Worm (Caenorhabditis elegans) whole organism, L4 larva: ENCODE measurements around the gene nprl-3.

Source experiments
- ZK546.5 ChIP-seq, 2 experiments: sonication (generic microtip); optimal IDR thresholded peaks; 2 replicates each; lab custom pipeline; 2017; ENCODE audit warnings: missing biosample characterization in 2 of 2, missing genetic modification characterization in 2 of 2
- ama-1 ChIP-seq: fragments of 150-350 bp; optimal IDR thresholded peaks from 2 replicates; lab custom pipeline; 2014; ENCODE audit warnings: inconsistent platforms, mixed read lengths
- arid-1 ChIP-seq: fragments of 200-800 bp; sonication (Bioruptor generic); conservative IDR thresholded peaks from 2 replicates; pipeline ENCODE4 v1.3.6; 2022; ENCODE audit warnings: missing genetic modification reagents, missing genetic modification characterization, missing compliant biosample characterization
- ceh-20 ChIP-seq: fragments of 200-800 bp; sonication (Bioruptor generic); IDR thresholded peaks from 2 replicates; pipeline ENCODE4 v1.3.6; 2022; ENCODE audit warnings: missing genetic modification reagents, missing genetic modification characterization, missing compliant biosample characterization
- ceh-82 ChIP-seq: sonication (generic microtip); optimal IDR thresholded peaks from 2 replicates; lab custom pipeline; 2017; ENCODE audit warnings: missing biosample characterization, missing genetic modification characterization
- ces-1 ChIP-seq: fragments of 150-350 bp; sonication (generic microtip); optimal IDR thresholded peaks from 4 replicates; lab custom pipeline; 2014; ENCODE audit warnings: missing biosample characterization, missing genetic modification reagents, missing genetic modification characterization
- daf-12 ChIP-seq: fragments of 150-350 bp; optimal IDR thresholded peaks from 2 replicates; lab custom pipeline; 2014; ENCODE audit warnings: missing biosample characterization, missing genetic modification reagents, missing genetic modification characterization
- fkh-10 ChIP-seq: fragments of 150-350 bp; optimal IDR thresholded peaks from 2 replicates; lab custom pipeline; 2014; ENCODE audit warnings: missing biosample characterization, missing genetic modification reagents, missing genetic modification characterization
- fos-1 ChIP-seq: fragments of 150-350 bp; optimal IDR thresholded peaks from 2 replicates; lab custom pipeline; 2014; ENCODE audit warnings: missing biosample characterization, missing genetic modification characterization
- lin-15B ChIP-seq: fragments of 150-350 bp; sonication (generic microtip); optimal IDR thresholded peaks from 3 replicates; lab custom pipeline; 2014; ENCODE audit warnings: missing biosample characterization, missing genetic modification characterization
- nhr-77 ChIP-seq: fragments of 150-350 bp; optimal IDR thresholded peaks from 2 replicates; lab custom pipeline; 2014; ENCODE audit warnings: missing biosample characterization, missing genetic modification characterization
- pqm-1 ChIP-seq: sonication (generic microtip); optimal IDR thresholded peaks from 2 replicates; lab custom pipeline; 2017; ENCODE audit warnings: missing biosample characterization, missing genetic modification characterization
- set-16 ChIP-seq: fragments of 200-800 bp; sonication (Bioruptor generic); IDR thresholded peaks from 2 replicates; pipeline ENCODE4 v1.3.6; 2022; ENCODE audit warnings: missing genetic modification reagents, missing genetic modification characterization, missing compliant biosample characterization
- zip-11 ChIP-seq: fragments of 200-800 bp; sonication (Bioruptor generic); IDR thresholded peaks from 2 replicates; pipeline ENCODE4 v1.3.6; 2022; ENCODE audit warnings: missing genetic modification characterization, missing compliant biosample characterization

DNA sequence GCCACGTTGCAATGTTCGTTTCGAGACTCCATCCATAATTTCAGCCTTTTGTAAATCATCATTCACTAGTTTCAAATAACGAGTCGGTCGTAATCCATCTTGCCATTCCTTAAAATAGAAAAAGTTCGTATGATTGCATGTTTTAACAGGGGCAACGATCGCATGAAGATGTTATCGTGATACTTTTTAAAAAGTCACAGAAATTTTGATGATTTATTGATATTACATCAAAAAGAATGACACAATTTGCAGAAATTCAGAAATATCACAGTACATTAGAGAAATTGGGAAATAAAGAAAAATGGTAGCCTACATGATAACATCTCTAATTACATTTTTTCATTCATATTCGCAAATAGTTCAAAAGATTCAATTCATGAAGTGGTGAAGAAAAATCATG, 24.0 kb upstream of the nprl-3 start:
- no peak for TF ChIP-seq pqm-1 (tag; lab: Kevin White, UChicago)
- TF ChIP-seq ceh-82 (tag; lab: Kevin White, UChicago): no peak
- TF ChIP-seq ama-1 (lab: Kevin White, UChicago): no peak
- TF ChIP-seq fos-1 (tag; lab: Kevin White, UChicago): no peak
- TF ChIP-seq nhr-77 (tag; lab: Kevin White, UChicago): no peak
- no peak for TF ChIP-seq fkh-10 (GFP tag; lab: Kevin White, UChicago)
- no peak for TF ChIP-seq lin-15B (tag; lab: Kevin White, UChicago)
- TF ChIP-seq set-16 (GFP tag; lab: Robert Waterston, UW): no peak
- no peak for TF ChIP-seq ces-1 (GFP tag; lab: Kevin White, UChicago)
- TF ChIP-seq ceh-20 (GFP tag; lab: Robert Waterston, UW): no peak
- no peak for TF ChIP-seq daf-12
- TF ChIP-seq ZK546.5 (tag; optimal IDR thresholded peaks at IDR 0.05; lab: Kevin White, UChicago): no peak
- TF ChIP-seq zip-11 (GFP tag; lab: Robert Waterston, UW): no peak
- no peak for TF ChIP-seq arid-1
